Fruit fly (Drosophila melanogaster) whole organism, embryonic: ENCODE data around the gene CG8236.

Source experiments
- Ada2b ChIP-seq: fragments of 200-800 bp; sonication (Bioruptor generic); IDR thresholded peaks from 2 replicates; pipeline ENCODE4 v1.3.6; 2022; ENCODE audit warnings: missing biosample characterization, missing genetic modification characterization
- Atf6 ChIP-seq: fragments of 200-800 bp; sonication (Bioruptor generic); IDR thresholded peaks from 2 replicates; pipeline ENCODE4 v1.3.6; 2022; ENCODE audit warnings: missing biosample characterization, missing genetic modification characterization
- CG1024 ChIP-seq: fragments of 200-800 bp; sonication (Bioruptor generic); IDR thresholded peaks from 2 replicates; pipeline ENCODE4 v1.3.6; 2022; ENCODE audit warnings: missing biosample characterization, missing genetic modification characterization
- CG10462 ChIP-seq: fragments of 200-800 bp; sonication (Bioruptor generic); optimal IDR thresholded peaks from 2 replicates; lab custom pipeline; 2016; ENCODE audit warnings: missing biosample characterization, missing genetic modification characterization
- CG10654 ChIP-seq: fragments of 200-800 bp; sonication (Bioruptor generic); optimal IDR thresholded peaks from 2 replicates; lab custom pipeline; 2016; ENCODE audit warnings: missing biosample characterization, missing genetic modification characterization
- CG11247 ChIP-seq: fragments of 200-800 bp; sonication (Bioruptor generic); IDR thresholded peaks from 2 replicates; pipeline ENCODE4 v1.3.6; 2022; ENCODE audit warnings: missing biosample characterization, missing genetic modification characterization
- CG11695 ChIP-seq: fragments of 200-800 bp; sonication (Bioruptor generic); IDR thresholded peaks from 3 replicates; pipeline ENCODE4 v1.3.6; 2022; ENCODE audit warnings: missing biosample characterization, missing genetic modification characterization
- CG12391 ChIP-seq: fragments of 200-800 bp; sonication (Bioruptor generic); optimal IDR thresholded peaks from 3 replicates; lab custom pipeline; 2018; ENCODE audit warnings: missing biosample characterization, mild to moderate bottlenecking, missing genetic modification characterization, moderate library complexity
- CG15073 ChIP-seq: fragments of 200-800 bp; sonication (Bioruptor generic); optimal IDR thresholded peaks from 2 replicates; lab custom pipeline; 2016; ENCODE audit warnings: missing biosample characterization, missing genetic modification characterization
- CG1603 ChIP-seq: fragments of 200-800 bp; sonication (Bioruptor generic); optimal IDR thresholded peaks from 2 replicates; lab custom pipeline; 2019; ENCODE audit warnings: missing biosample characterization, mild to moderate bottlenecking, missing genetic modification characterization, moderate library complexity
- CG17359 ChIP-seq: fragments of 200-800 bp; sonication (Bioruptor generic); optimal IDR thresholded peaks from 3 replicates; lab custom pipeline; 2018; ENCODE audit warnings: missing biosample characterization, mild to moderate bottlenecking, missing genetic modification characterization, moderate library complexity
- CG17385 ChIP-seq: fragments of 200-800 bp; sonication (Bioruptor generic); optimal IDR thresholded peaks from 3 replicates; lab custom pipeline; 2018; ENCODE audit warnings: missing biosample characterization, mild to moderate bottlenecking, missing genetic modification characterization
- CG2120 ChIP-seq: fragments of 200-800 bp; sonication (Bioruptor generic); optimal IDR thresholded peaks from 3 replicates; lab custom pipeline; 2016; ENCODE audit warnings: missing biosample characterization, missing genetic modification characterization
- CG30020 ChIP-seq: fragments of 200-800 bp; optimal IDR thresholded peaks from 2 replicates; lab custom pipeline; 2019; ENCODE audit warnings: missing biosample characterization, mild to moderate bottlenecking, missing genetic modification characterization, moderate library complexity
- CG33213 ChIP-seq: fragments of 200-800 bp; sonication (Bioruptor generic); optimal IDR thresholded peaks from 3 replicates; lab custom pipeline; 2016; ENCODE audit warnings: missing biosample characterization, missing genetic modification characterization
- CG5180 ChIP-seq: fragments of 200-800 bp; sonication (Bioruptor generic); optimal IDR thresholded peaks from 3 replicates; lab custom pipeline; 2017; ENCODE audit warnings: missing biosample characterization, missing genetic modification characterization, mild to moderate bottlenecking, moderate library complexity, missing genetic modification reagents
- CG6813 ChIP-seq: fragments of 200-800 bp; sonication (Bioruptor generic); optimal IDR thresholded peaks from 2 replicates; lab custom pipeline; 2017; ENCODE audit warnings: missing biosample characterization, missing genetic modification characterization, mild to moderate bottlenecking, moderate library complexity, missing genetic modification reagents
- CG6854 ChIP-seq: fragments of 200-800 bp; sonication (Bioruptor generic); optimal IDR thresholded peaks from 3 replicates; lab custom pipeline; 2017; ENCODE audit warnings: missing biosample characterization, mild to moderate bottlenecking, missing genetic modification characterization
- CG7271 ChIP-seq: fragments of 200-800 bp; sonication (Bioruptor generic); optimal IDR thresholded peaks from 2 replicates; lab custom pipeline; 2018; ENCODE audit warnings: missing biosample characterization, mild to moderate bottlenecking, missing genetic modification characterization, moderate library complexity
- CG8765 ChIP-seq: fragments of 200-800 bp; sonication (Bioruptor generic); IDR thresholded peaks from 2 replicates; pipeline ENCODE4 v1.3.6; 2022; ENCODE audit warnings: missing biosample characterization, missing genetic modification characterization
- CG9437 ChIP-seq: fragments of 200-800 bp; sonication (Bioruptor generic); optimal IDR thresholded peaks from 2 replicates; lab custom pipeline; 2018; ENCODE audit warnings: missing biosample characterization, mild to moderate bottlenecking, missing genetic modification characterization
- Ets65A ChIP-seq: fragments of 200-800 bp; sonication (Bioruptor generic); peaks from one replicate; lab custom pipeline; 2016; ENCODE audit warnings: missing biosample characterization, missing genetic modification characterization
- Fer2 ChIP-seq: fragments of 200-800 bp; sonication (Bioruptor generic); optimal IDR thresholded peaks from 2 replicates; lab custom pipeline; 2018; ENCODE audit warnings: missing biosample characterization, mild to moderate bottlenecking, missing genetic modification characterization, moderate library complexity
- H2.0 ChIP-seq: fragments of 200-800 bp; sonication (Bioruptor generic); IDR thresholded peaks from 2 replicates; pipeline ENCODE4 v1.3.6; 2022; ENCODE audit warnings: missing biosample characterization, missing genetic modification characterization
- HLHmδ ChIP-seq: fragments of 200-800 bp; sonication (Bioruptor generic); optimal IDR thresholded peaks from 2 replicates; lab custom pipeline; 2018; ENCODE audit warnings: missing biosample characterization, mild to moderate bottlenecking, missing genetic modification characterization, moderate library complexity
- HmgZ ChIP-seq: fragments of 200-800 bp; sonication (Bioruptor generic); optimal IDR thresholded peaks from 2 replicates; lab custom pipeline; 2018; ENCODE audit warnings: missing biosample characterization, mild to moderate bottlenecking, missing genetic modification characterization
- Hmx ChIP-seq: fragments of 200-800 bp; sonication (Bioruptor generic); optimal IDR thresholded peaks from 2 replicates; lab custom pipeline; 2016; ENCODE audit warnings: missing biosample characterization, missing genetic modification characterization
- Hr51 ChIP-seq, 2 experiments: fragments of 200-800 bp; sonication (Bioruptor generic); optimal IDR thresholded peaks; 2 replicates in 1 of 2; 3 replicates in 1 of 2; lab custom pipeline; 2016 to 2018; ENCODE audit warnings: missing biosample characterization in 2 of 2, missing genetic modification characterization in 2 of 2, mild to moderate bottlenecking in 1 of 2, moderate library complexity in 1 of 2
- Spps ChIP-seq: fragments of 200-800 bp; sonication (Bioruptor generic); optimal IDR thresholded peaks from 2 replicates; lab custom pipeline; 2018; ENCODE audit warnings: missing biosample characterization, mild to moderate bottlenecking, missing genetic modification characterization
- Ssrp ChIP-seq: fragments of 200-800 bp; sonication (Bioruptor generic); optimal IDR thresholded peaks from 2 replicates; lab custom pipeline; 2018; ENCODE audit warnings: missing biosample characterization, mild to moderate bottlenecking, missing genetic modification characterization, moderate library complexity
- Vsx1 ChIP-seq: fragments of 200-800 bp; sonication (Bioruptor generic); optimal IDR thresholded peaks from 2 replicates; lab custom pipeline; 2017; ENCODE audit warnings: missing biosample characterization, mild to moderate bottlenecking, missing genetic modification characterization, missing genetic modification reagents
- al ChIP-seq: fragments of 200-800 bp; sonication (Bioruptor generic); IDR thresholded peaks from 2 replicates; pipeline ENCODE4 v1.3.6; 2022; ENCODE audit warnings: missing biosample characterization, missing genetic modification characterization
- bab2 ChIP-seq: fragments of 200-800 bp; sonication (Bioruptor generic); optimal IDR thresholded peaks from 2 replicates; lab custom pipeline; 2016; ENCODE audit warnings: missing biosample characterization, missing genetic modification characterization
- br ChIP-seq: fragments of >200 bp; optimal IDR thresholded peaks from 2 replicates; lab custom pipeline; 2017
- cwo ChIP-seq: fragments of 200-800 bp; sonication (Bioruptor generic); optimal IDR thresholded peaks from 3 replicates; lab custom pipeline; 2017; ENCODE audit warnings: missing biosample characterization, missing genetic modification characterization, mild to moderate bottlenecking, moderate library complexity, missing genetic modification reagents
- disco-r ChIP-seq: fragments of 200-800 bp; sonication (Bioruptor generic); optimal IDR thresholded peaks from 2 replicates; lab custom pipeline; 2016; ENCODE audit warnings: missing biosample characterization, missing genetic modification characterization
- ewg ChIP-seq: fragments of 200-800 bp; sonication (Bioruptor generic); optimal IDR thresholded peaks from 3 replicates; lab custom pipeline; 2017; ENCODE audit warnings: mild to moderate bottlenecking, missing biosample characterization, missing genetic modification reagents, missing genetic modification characterization
- ind ChIP-seq: fragments of 200-800 bp; sonication (Bioruptor generic); optimal IDR thresholded peaks from 3 replicates; lab custom pipeline; 2016; ENCODE audit warnings: missing biosample characterization, missing genetic modification characterization
- ken ChIP-seq: fragments of 200-800 bp; sonication (Bioruptor generic); IDR thresholded peaks from 3 replicates; pipeline ENCODE4 v1.3.6; 2022; ENCODE audit warnings: missing biosample characterization, missing genetic modification characterization
- klu ChIP-seq: fragments of 200-800 bp; sonication (Bioruptor generic); IDR thresholded peaks from 2 replicates; pipeline ENCODE4 v1.3.6; 2022; ENCODE audit warnings: missing biosample characterization, missing genetic modification characterization
- nom ChIP-seq: fragments of 200-800 bp; sonication (Bioruptor generic); optimal IDR thresholded peaks from 2 replicates; lab custom pipeline; 2017; ENCODE audit warnings: missing biosample characterization, missing genetic modification characterization, mild to moderate bottlenecking, moderate library complexity, missing genetic modification reagents
- odd ChIP-seq: fragments of 200-800 bp; sonication (Bioruptor generic); optimal IDR thresholded peaks from 2 replicates; lab custom pipeline; 2017; ENCODE audit warnings: missing biosample characterization, mild to moderate bottlenecking, missing genetic modification characterization
- peb ChIP-seq: fragments of 200-800 bp; sonication (Bioruptor generic); IDR thresholded peaks from 2 replicates; pipeline ENCODE4 v1.3.6; 2022; ENCODE audit warnings: missing biosample characterization, missing genetic modification characterization
- pnt ChIP-seq: fragments of 200-800 bp; sonication (Bioruptor generic); optimal IDR thresholded peaks from 3 replicates; lab custom pipeline; 2016; ENCODE audit warnings: missing biosample characterization, missing genetic modification characterization
- pros ChIP-seq: fragments of 200-800 bp; sonication (Bioruptor generic); optimal IDR thresholded peaks from 3 replicates; lab custom pipeline; 2019; ENCODE audit warnings: missing biosample characterization, mild to moderate bottlenecking, missing genetic modification characterization, moderate library complexity
- shn ChIP-seq: fragments of 200-800 bp; sonication (Bioruptor generic); optimal IDR thresholded peaks from 3 replicates; lab custom pipeline; 2016; ENCODE audit warnings: missing biosample characterization, missing genetic modification characterization
- tna ChIP-seq: fragments of 200-800 bp; sonication (Bioruptor generic); IDR thresholded peaks from 2 replicates; pipeline ENCODE4 v1.3.6; 2022; ENCODE audit warnings: missing biosample characterization, missing genetic modification characterization; ENCODE audit not compliant: partially characterized antibody
- tx ChIP-seq: fragments of 200-800 bp; sonication (Bioruptor generic); optimal IDR thresholded peaks from 2 replicates; lab custom pipeline; 2016; ENCODE audit warnings: missing biosample characterization, missing genetic modification characterization
- yki ChIP-seq: fragments of >200 bp; optimal IDR thresholded peaks from 3 replicates; lab custom pipeline; 2018
- zf30C ChIP-seq: fragments of 200-800 bp; sonication (Bioruptor generic); optimal IDR thresholded peaks from 3 replicates; lab custom pipeline; 2018; ENCODE audit warnings: missing biosample characterization, mild to moderate bottlenecking, missing genetic modification characterization

CG8236 gene

DNA sequence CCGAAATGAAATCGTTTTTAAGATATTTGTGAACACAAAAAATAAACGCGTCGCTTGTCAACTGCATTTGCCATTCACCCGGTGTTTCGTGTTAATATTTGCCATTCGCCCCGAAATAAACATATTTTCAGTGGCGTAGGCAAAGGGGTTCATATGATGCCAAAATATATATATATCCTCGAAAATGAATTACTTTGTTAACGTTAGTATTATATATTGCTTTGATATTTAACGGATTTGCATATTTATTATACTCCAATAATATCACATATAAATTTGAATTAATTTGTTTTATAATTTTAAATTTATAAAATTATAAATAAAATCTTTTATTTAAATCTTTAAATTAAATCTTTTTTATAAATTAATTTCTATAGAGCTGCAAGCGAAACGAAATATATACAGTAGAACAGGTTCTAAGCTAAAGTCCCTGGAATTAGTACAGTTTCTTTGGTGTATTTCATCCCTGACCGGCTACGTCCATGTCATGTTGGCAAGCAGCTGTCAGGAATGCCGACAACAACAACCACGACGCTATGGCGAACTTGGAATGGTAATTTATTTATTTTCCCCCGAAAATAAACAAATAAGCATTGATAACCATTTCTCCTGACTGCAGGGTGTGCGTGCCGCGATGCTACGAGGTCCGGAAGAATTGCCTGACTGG lies 37.5 kb upstream of the CG8236 start, which contains the start of the genes M1BP and CG8202 (continued):
- TF ChIP-seq Ets65A (GFP tag; lab: Kevin White, UChicago) = peak; percentile 48
- TF ChIP-seq Vsx1 = no peak
- TF ChIP-seq ken (GFP tag; lab: Robert Waterston, UW) = peak; percentile 78; the same call in 2 of the 3 replicates
- peak; percentile 38 for TF ChIP-seq tx
- peak; percentile 89 for TF ChIP-seq CG17385 (GFP tag; lab: Kevin White, UChicago)
- peak; percentile 73 for TF ChIP-seq al (GFP tag; lab: Robert Waterston, UW)
- TF ChIP-seq CG15073 (GFP tag; lab: Kevin White, UChicago) = no peak
- peak; percentile 93 for TF ChIP-seq CG9437 (GFP tag; lab: Kevin White, UChicago)
- peak; percentile 78 for TF ChIP-seq CG10462 (GFP tag; lab: Kevin White, UChicago)
- peak; percentile 85 for TF ChIP-seq CG30020 (tag; lab: Kevin White, UChicago)
- TF ChIP-seq klu = peak; percentile 67; the same call in 1 of the 2 replicates
- peak; percentile 85 for TF ChIP-seq Fer2 (tag; lab: Kevin White, UChicago)
- peak; percentile 67 for TF ChIP-seq CG11247
- peak; percentile 74 for TF ChIP-seq ewg
- peak; percentile 52 for TF ChIP-seq H2.0 (GFP tag; lab: Robert Waterston, UW)
- peak; percentile 95 for TF ChIP-seq nom (GFP tag; lab: Kevin White, UChicago)
- TF ChIP-seq pnt (GFP tag; lab: Kevin White, UChicago) = peak; percentile 70
- no peak for TF ChIP-seq CG5180 (GFP tag; lab: Kevin White, UChicago)
- peak; percentile 78 for TF ChIP-seq Spps (tag; lab: Kevin White, UChicago)
- peak; percentile 81 for TF ChIP-seq CG6813 (GFP tag; lab: Kevin White, UChicago)
- TF ChIP-seq CG6854 (GFP tag; lab: Kevin White, UChicago) = peak; percentile 88
- no peak for TF ChIP-seq disco-r (GFP tag; lab: Kevin White, UChicago)
- peak; percentile 70; the same call in 2 of the 3 replicates for TF ChIP-seq CG11695 (GFP tag; lab: Robert Waterston, UW)
- no peak for TF ChIP-seq peb (GFP tag; lab: Robert Waterston, UW)
- no peak for TF ChIP-seq tna (GFP tag; lab: Robert Waterston, UW)
- TF ChIP-seq CG8765 (GFP tag; lab: Robert Waterston, UW) = peak; percentile 53
- TF ChIP-seq CG10654 (GFP tag; lab: Kevin White, UChicago) = peak; percentile 85
- TF ChIP-seq shn = peak; percentile 33
- TF ChIP-seq cwo (GFP tag; lab: Kevin White, UChicago) = peak; percentile 87
- TF ChIP-seq HmgZ (tag; lab: Kevin White, UChicago) = peak; percentile 56
- 0 out of 2 replicates have a peak, but pooled peaks have one; percentile 3 for TF ChIP-seq CG1024
- TF ChIP-seq HLHmδ (GFP tag; lab: Kevin White, UChicago) = no peak
- peak; percentile 92 for TF ChIP-seq odd (GFP tag; lab: Kevin White, UChicago)
- TF ChIP-seq Hr51 (GFP tag; optimal IDR thresholded peaks at IDR 0.05; lab: Kevin White, UChicago) = peak; percentile 50 to 93
- TF ChIP-seq CG2120 = peak; percentile 82
- TF ChIP-seq CG33213 (GFP tag; lab: Kevin White, UChicago) = no peak
- TF ChIP-seq Hmx (GFP tag; lab: Kevin White, UChicago) = no peak
- TF ChIP-seq Ada2b (GFP tag; lab: Robert Waterston, UW) = peak; percentile 55; the same call in 1 of the 2 replicates
- peak; percentile 84 for TF ChIP-seq CG17359
- peak; percentile 55 for TF ChIP-seq bab2 (GFP tag; lab: Kevin White, UChicago)
- peak; percentile 54 for TF ChIP-seq CG1603 (tag; lab: Kevin White, UChicago)
- peak; percentile 29 for TF ChIP-seq yki (lab: Kevin White, UChicago)
- no peak for TF ChIP-seq zf30C (GFP tag; lab: Kevin White, UChicago)
- TF ChIP-seq CG12391 (tag; lab: Kevin White, UChicago) = peak; percentile 95
- TF ChIP-seq Atf6 (GFP tag; lab: Robert Waterston, UW) = peak; percentile 55
- peak; percentile 94 for TF ChIP-seq ind (GFP tag; lab: Kevin White, UChicago)
- TF ChIP-seq pros (GFP tag; lab: Kevin White, UChicago) = peak; percentile 38
- no peak for TF ChIP-seq br (lab: Kevin White, UChicago)
- TF ChIP-seq CG7271 (tag; lab: Kevin White, UChicago) = peak; percentile 35
- TF ChIP-seq Ssrp (tag; lab: Kevin White, UChicago) = peak; percentile 92
